Worm (Caenorhabditis elegans) whole organism, young adult: ENCODE results near the gene srj-26.

Experiments used
- F55B11.4 ChIP-seq: sonication (generic microtip); optimal IDR thresholded peaks from 2 replicates; lab custom pipeline; 2016; ENCODE audit warnings: missing compliant biosample characterization, missing genetic modification characterization, borderline replicate concordance; ENCODE audit not compliant: insufficient read depth
- T26A5.8 ChIP-seq: sonication (generic microtip); optimal IDR thresholded peaks from 2 replicates; lab custom pipeline; 2016; ENCODE audit warnings: missing genetic modification characterization, missing compliant biosample characterization
- Y53G8AR.9 ChIP-seq: fragments of 200-800 bp; sonication (Bioruptor generic); conservative IDR thresholded peaks from 2 replicates; pipeline ENCODE4 v1.3.6; 2022; ENCODE audit warnings: missing genetic modification reagents, missing genetic modification characterization, missing compliant biosample characterization
- Y67H2A.10 ChIP-seq: fragments of 200-800 bp; sonication (Bioruptor generic); conservative IDR thresholded peaks from 2 replicates; pipeline ENCODE4 v1.3.6; 2022; ENCODE audit warnings: missing genetic modification reagents, missing genetic modification characterization, missing compliant biosample characterization
- atf-7 ChIP-seq: sonication (generic microtip); optimal IDR thresholded peaks from 2 replicates; lab custom pipeline; 2017; ENCODE audit warnings: mild to moderate bottlenecking, missing genetic modification characterization, missing compliant biosample characterization
- cebp-1 ChIP-seq, 2 experiments: fragments of 200-800 bp in 1 of 2; sonication (Bioruptor generic) in 1 of 2; sonication (generic microtip) in 1 of 2; IDR thresholded peaks in 1 of 2; optimal IDR thresholded peaks in 1 of 2; 2 replicates each; pipeline versions ENCODE4 v1.3.6 to Lab custom; 2017 to 2022; ENCODE audit warnings: missing compliant biosample characterization in 2 of 2, missing genetic modification characterization in 2 of 2, mild to moderate bottlenecking in 1 of 2, missing genetic modification reagents in 1 of 2, moderate library complexity in 1 of 2
- dpl-1 ChIP-seq: fragments of 150-350 bp; optimal IDR thresholded peaks from 2 replicates; lab custom pipeline; 2014; ENCODE audit warnings: missing biosample characterization, missing genetic modification reagents, missing genetic modification characterization
- egl-18 ChIP-seq: fragments of 200-800 bp; sonication (Bioruptor generic); IDR thresholded peaks from 2 replicates; pipeline ENCODE4 v1.3.6; 2022; ENCODE audit warnings: missing genetic modification reagents, missing genetic modification characterization, missing compliant biosample characterization
- let-526 ChIP-seq: fragments of 200-800 bp; sonication (Bioruptor generic); IDR thresholded peaks from 2 replicates; pipeline ENCODE4 v1.3.6; 2022; ENCODE audit warnings: missing genetic modification reagents, missing genetic modification characterization, missing compliant biosample characterization
- nfya-1 ChIP-seq: sonication (generic microtip); optimal IDR thresholded peaks from 2 replicates; lab custom pipeline; 2017; ENCODE audit warnings: antibody characterized with exemption, missing compliant biosample characterization, missing genetic modification characterization, borderline replicate concordance; ENCODE audit not compliant: insufficient read depth
- snpc-4 ChIP-seq, 5 experiments: fragments of 150-350 bp in 1 of 5; sonication (generic microtip) in 4 of 5; optimal IDR thresholded peaks; 2 replicates each; lab custom pipeline; 2014 to 2018; ENCODE audit warnings: missing genetic modification characterization in 5 of 5, missing biosample characterization in 3 of 5, antibody characterized with exemption in 2 of 5, mild to moderate bottlenecking in 2 of 5, missing compliant biosample characterization in 2 of 5, missing genotype in 2 of 5, moderate library complexity in 2 of 5, missing genetic modification reagents in 1 of 5
- tbp1 ChIP-seq: fragments of 200-800 bp; sonication (Bioruptor generic); optimal IDR thresholded peaks from 2 replicates; lab custom pipeline; 2018; ENCODE audit warnings: mild to moderate bottlenecking, missing genetic modification characterization, missing compliant biosample characterization

ce11 chrV:18456574-18456973 lies 35.7 kb downstream of the srj-26 start, which contains the start of gene ZK228.10:
- no peak for TF ChIP-seq dpl-1 (GFP tag; lab: Kevin White, UChicago)
- TF ChIP-seq F55B11.4, result no peak
- no peak for TF ChIP-seq Y67H2A.10 (GFP tag; lab: Robert Waterston, UW)
- TF ChIP-seq T26A5.8 (tag; lab: Kevin White, UChicago), result no peak
- TF ChIP-seq Y53G8AR.9, result no peak
- no peak for TF ChIP-seq tbp1
- no peak for TF ChIP-seq let-526
- no peak for TF ChIP-seq atf-7 (tag; lab: Kevin White, UChicago)
- TF ChIP-seq snpc-4 (GFP tag; optimal IDR thresholded peaks at IDR 0.05; lab: Kevin White, UChicago), result no peak
- no peak for TF ChIP-seq snpc-4 (tag; optimal IDR thresholded peaks at IDR 0.05; lab: Kevin White, UChicago)
- no peak for TF ChIP-seq nfya-1 (tag; lab: Kevin White, UChicago)
- no peak for TF ChIP-seq egl-18 (GFP tag; lab: Robert Waterston, UW)
- no peak for TF ChIP-seq cebp-1 (GFP tag; IDR thresholded peaks at IDR 0.05; lab: Robert Waterston, UW)
- TF ChIP-seq cebp-1 (tag; optimal IDR thresholded peaks at IDR 0.05; lab: Kevin White, UChicago), result no peak
